Worm (Caenorhabditis elegans) whole organism, L3 larva: Measurements from ENCODE around the gene fbxb-108.
A peak's percentile ranks its signal among the peaks of the same experiment; 100 is the strongest.

Experiments
- R02D3.7 ChIP-seq: fragments of 150-350 bp; optimal IDR thresholded peaks from 2 replicates; lab custom pipeline; 2014; ENCODE audit warnings: missing biosample characterization, missing genetic modification characterization
- ZK546.5 ChIP-seq: sonication (generic microtip); optimal IDR thresholded peaks from 2 replicates; lab custom pipeline; 2017; ENCODE audit warnings: missing biosample characterization, missing genetic modification characterization
- aly-2 ChIP-seq: fragments of 150-350 bp; optimal IDR thresholded peaks from 2 replicates; lab custom pipeline; 2014; ENCODE audit warnings: missing biosample characterization, missing genetic modification characterization
- ama-1 ChIP-seq: fragments of 150-350 bp; optimal IDR thresholded peaks from 2 replicates; lab custom pipeline; 2018
- ceh-16 ChIP-seq: sonication (generic microtip); optimal IDR thresholded peaks from 2 replicates; lab custom pipeline; 2017; ENCODE audit warnings: missing biosample characterization, missing genetic modification characterization
- ceh-28 ChIP-seq: fragments of 150-350 bp; optimal IDR thresholded peaks from 2 replicates; lab custom pipeline; 2014; ENCODE audit warnings: missing biosample characterization, missing genetic modification reagents, missing genetic modification characterization
- ceh-82 ChIP-seq: fragments of 150-350 bp; optimal IDR thresholded peaks from 2 replicates; lab custom pipeline; 2014; ENCODE audit warnings: missing biosample characterization, missing genetic modification characterization
- ceh-9 ChIP-seq: sonication (generic microtip); optimal IDR thresholded peaks from 2 replicates; lab custom pipeline; 2018; ENCODE audit warnings: missing biosample characterization, missing genetic modification characterization
- daf-12 ChIP-seq: fragments of 150-350 bp; optimal IDR thresholded peaks from 2 replicates; lab custom pipeline; 2014; ENCODE audit warnings: missing biosample characterization, missing genetic modification reagents, missing genetic modification characterization
- egl-27 ChIP-seq: sonication (generic microtip); optimal IDR thresholded peaks from 4 replicates; lab custom pipeline; 2017; ENCODE audit warnings: missing biosample characterization, missing genetic modification reagents, missing genetic modification characterization
- egl-5 ChIP-seq: fragments of 150-350 bp; optimal IDR thresholded peaks from 2 replicates; lab custom pipeline; 2017; ENCODE audit warnings: missing biosample characterization, missing genetic modification reagents, missing genetic modification characterization, inconsistent platforms
- elt-1 ChIP-seq: fragments of 150-350 bp; optimal IDR thresholded peaks from 2 replicates; lab custom pipeline; 2014; ENCODE audit warnings: missing biosample characterization, missing genetic modification characterization
- elt-2 ChIP-seq: sonication (generic microtip); optimal IDR thresholded peaks from 2 replicates; lab custom pipeline; 2016; ENCODE audit warnings: missing genetic modification reagents, mild to moderate bottlenecking, missing genetic modification characterization, missing compliant biosample characterization
- elt-3 ChIP-seq, 3 experiments: fragments of 150-350 bp in 1 of 3; sonication (generic microtip) in 2 of 3; optimal IDR thresholded peaks; 2 replicates in 2 of 3; 4 replicates in 1 of 3; lab custom pipeline; 2014 to 2017; ENCODE audit warnings: missing biosample characterization in 3 of 3, missing genetic modification characterization in 3 of 3
- eor-1 ChIP-seq, 2 experiments: fragments of 150-350 bp; optimal IDR thresholded peaks; 2 replicates each; lab custom pipeline; 2014 to 2018; ENCODE audit warnings: missing biosample characterization in 2 of 2, missing genetic modification characterization in 2 of 2
- fkh-10 ChIP-seq: sonication (generic microtip); optimal IDR thresholded peaks from 2 replicates; lab custom pipeline; 2017; ENCODE audit warnings: missing biosample characterization, missing genetic modification reagents, missing genetic modification characterization
- fkh-2 ChIP-seq: fragments of 150-350 bp; optimal IDR thresholded peaks from 2 replicates; lab custom pipeline; 2014; ENCODE audit warnings: missing biosample characterization, missing genetic modification reagents, missing genetic modification characterization
- fos-1 ChIP-seq: fragments of 150-350 bp; optimal IDR thresholded peaks from 2 replicates; lab custom pipeline; 2014; ENCODE audit warnings: missing biosample characterization, missing genetic modification characterization
- hmg-11 ChIP-seq: sonication (generic microtip); optimal IDR thresholded peaks from 2 replicates; lab custom pipeline; 2016; ENCODE audit warnings: missing genetic modification characterization, missing compliant biosample characterization
- jun-1 ChIP-seq: fragments of 150-350 bp; optimal IDR thresholded peaks from 2 replicates; lab custom pipeline; 2014; ENCODE audit warnings: missing biosample characterization, missing genetic modification reagents, missing genetic modification characterization
- lin-15B ChIP-seq: fragments of 150-350 bp; optimal IDR thresholded peaks from 2 replicates; lab custom pipeline; 2014; ENCODE audit warnings: missing biosample characterization, missing genetic modification characterization
- lin-39 ChIP-seq: fragments of 150-350 bp; optimal IDR thresholded peaks from 2 replicates; lab custom pipeline; 2018; ENCODE audit warnings: missing biosample characterization, missing genetic modification reagents, missing genetic modification characterization
- lsy-12 ChIP-seq: sonication (generic microtip); optimal IDR thresholded peaks from 2 replicates; lab custom pipeline; 2016; ENCODE audit warnings: mild to moderate bottlenecking, missing genetic modification characterization, missing compliant biosample characterization
- mdl-1 ChIP-seq: fragments of 150-350 bp; optimal IDR thresholded peaks from 2 replicates; lab custom pipeline; 2014; ENCODE audit warnings: missing biosample characterization, missing genetic modification characterization
- mml-1 ChIP-seq: fragments of 150-350 bp; sonication (generic microtip); optimal IDR thresholded peaks from 3 replicates; lab custom pipeline; 2014; ENCODE audit warnings: missing biosample characterization, missing genetic modification characterization
- nfya-1 ChIP-seq: sonication (generic microtip); optimal IDR thresholded peaks from 2 replicates; lab custom pipeline; 2017; ENCODE audit warnings: missing genetic modification characterization, mild to moderate bottlenecking, missing compliant biosample characterization, antibody characterized with exemption, moderate library complexity; ENCODE audit not compliant: insufficient read depth
- nhr-11 ChIP-seq: fragments of 150-350 bp; optimal IDR thresholded peaks from 2 replicates; lab custom pipeline; 2014; ENCODE audit warnings: missing biosample characterization, missing genetic modification characterization
- nhr-12 ChIP-seq: fragments of 150-350 bp; optimal IDR thresholded peaks from 2 replicates; lab custom pipeline; 2014; ENCODE audit warnings: missing biosample characterization, missing genetic modification characterization
- nhr-23 ChIP-seq: fragments of 150-350 bp; optimal IDR thresholded peaks from 2 replicates; lab custom pipeline; 2014; ENCODE audit warnings: missing biosample characterization, missing genetic modification reagents, missing genetic modification characterization
- nhr-237 ChIP-seq: fragments of 150-350 bp; optimal IDR thresholded peaks from 2 replicates; lab custom pipeline; 2014; ENCODE audit warnings: missing biosample characterization, missing genetic modification characterization
- nhr-25 ChIP-seq: sonication (generic microtip); optimal IDR thresholded peaks from 2 replicates; lab custom pipeline; 2017; ENCODE audit warnings: missing biosample characterization, missing genetic modification characterization
- nhr-28 ChIP-seq: fragments of 150-350 bp; optimal IDR thresholded peaks from 2 replicates; lab custom pipeline; 2014; ENCODE audit warnings: missing biosample characterization, missing genetic modification characterization
- nhr-43 ChIP-seq: sonication (generic microtip); optimal IDR thresholded peaks from 2 replicates; lab custom pipeline; 2016; ENCODE audit warnings: mild to moderate bottlenecking, missing genetic modification characterization, missing compliant biosample characterization; ENCODE audit not compliant: poor library complexity, severe bottlenecking
- nhr-67 ChIP-seq: fragments of 150-350 bp; optimal IDR thresholded peaks from 2 replicates; lab custom pipeline; 2014; ENCODE audit warnings: missing biosample characterization, missing genetic modification characterization
- nhr-76 ChIP-seq: fragments of 150-350 bp; sonication (generic microtip); optimal IDR thresholded peaks from 5 replicates; lab custom pipeline; 2014; ENCODE audit warnings: missing biosample characterization, missing genetic modification characterization
- nhr-77 ChIP-seq: fragments of 150-350 bp; optimal IDR thresholded peaks from 2 replicates; lab custom pipeline; 2014; ENCODE audit warnings: missing biosample characterization, missing genetic modification characterization
- pha-4 ChIP-seq: fragments of 150-350 bp; optimal IDR thresholded peaks from 2 replicates; lab custom pipeline; 2014; ENCODE audit warnings: missing biosample characterization, missing genetic modification reagents, missing genetic modification characterization
- pqm-1 ChIP-seq: fragments of 150-350 bp; optimal IDR thresholded peaks from 2 replicates; lab custom pipeline; 2017; ENCODE audit warnings: missing biosample characterization, missing genetic modification characterization, inconsistent platforms
- sea-2 ChIP-seq: fragments of 150-350 bp; sonication (generic microtip); optimal IDR thresholded peaks from 4 replicates; lab custom pipeline; 2014; ENCODE audit warnings: missing biosample characterization, missing genetic modification reagents, missing genetic modification characterization
- skn-1 ChIP-seq: fragments of 150-350 bp; optimal IDR thresholded peaks from 2 replicates; lab custom pipeline; 2014; ENCODE audit warnings: missing biosample characterization, missing genetic modification characterization
- snpc-4 ChIP-seq: fragments of 150-350 bp; optimal IDR thresholded peaks from 2 replicates; lab custom pipeline; 2014; ENCODE audit warnings: missing biosample characterization, missing genetic modification characterization
- tbx-2 ChIP-seq: sonication (generic microtip); optimal IDR thresholded peaks from 2 replicates; lab custom pipeline; 2016; ENCODE audit warnings: mild to moderate bottlenecking, missing genetic modification characterization, missing compliant biosample characterization
- unc-39 ChIP-seq: sonication (generic microtip); optimal IDR thresholded peaks from 4 replicates; lab custom pipeline; 2017; ENCODE audit warnings: missing biosample characterization, missing genetic modification characterization
- unc-62 ChIP-seq: fragments of 150-350 bp; sonication (generic microtip); optimal IDR thresholded peaks from 4 replicates; lab custom pipeline; 2014; ENCODE audit warnings: missing biosample characterization, missing genetic modification reagents, missing genetic modification characterization
- zag-1 ChIP-seq: fragments of 150-350 bp; optimal IDR thresholded peaks from 2 replicates; lab custom pipeline; 2014; ENCODE audit warnings: missing biosample characterization, missing genetic modification characterization
- ztf-11 ChIP-seq: fragments of 150-350 bp; optimal IDR thresholded peaks from 2 replicates; lab custom pipeline; 2014; ENCODE audit warnings: missing biosample characterization, missing genetic modification characterization
- ztf-4 ChIP-seq: fragments of 150-350 bp; optimal IDR thresholded peaks from 2 replicates; lab custom pipeline; 2014; ENCODE audit warnings: missing biosample characterization, missing genetic modification characterization

The fbxb-108 gene

ce11 chrII:2747956-2748621 is 16.7 kb upstream of the fbxb-108 start:
- TF ChIP-seq fkh-2 (tag; lab: Kevin White, UChicago) (no peak), nhr-25 (no peak), nhr-28 (tag; lab: Kevin White, UChicago) (no peak), nhr-77 (tag; lab: Kevin White, UChicago) (no peak), jun-1 (no peak), lsy-12 (tag; lab: Kevin White, UChicago) (no peak), nhr-43 (tag; lab: Kevin White, UChicago) (no peak), unc-62 (peak; percentile 79), eor-1 (tag; optimal IDR thresholded peaks at IDR 0.05; lab: Kevin White, UChicago) (no peak), fkh-10 (GFP tag; lab: Kevin White, UChicago) (peak; percentile 31), ceh-9 (tag; lab: Kevin White, UChicago) (no peak), mml-1 (no peak), ztf-11 (tag; lab: Kevin White, UChicago) (no peak), nfya-1 (peak; percentile 81), nhr-67 (no peak), egl-5 (tag; lab: Kevin White, UChicago) (peak; percentile 15), fos-1 (no peak), pqm-1 (no peak), nhr-23 (tag; lab: Kevin White, UChicago) (no peak), zag-1 (tag; lab: Kevin White, UChicago) (peak; percentile 30), lin-39 (peak; percentile 71), ama-1 (no peak), nhr-12 (no peak), elt-3 (tag; optimal IDR thresholded peaks at IDR 0.05; lab: Kevin White, UChicago) (no peak), snpc-4 (tag; lab: Kevin White, UChicago) (peak; percentile 41), ceh-28 (no peak), ZK546.5 (tag; lab: Kevin White, UChicago) (no peak), ceh-16 (no peak), nhr-11 (tag; lab: Kevin White, UChicago) (no peak), lin-15B (tag; lab: Kevin White, UChicago) (peak; percentile 41), ztf-4 (tag; lab: Kevin White, UChicago) (no peak), daf-12 (tag; lab: Kevin White, UChicago) (no peak), nhr-76 (tag; lab: Kevin White, UChicago) (no peak), mdl-1 (tag; lab: Kevin White, UChicago) (no peak), ceh-82 (tag; lab: Kevin White, UChicago) (peak; percentile 26), unc-39 (tag; lab: Kevin White, UChicago) (no peak), sea-2 (GFP tag; lab: Kevin White, UChicago) (no peak), aly-2 (tag; lab: Kevin White, UChicago) (no peak), egl-27 (tag; lab: Kevin White, UChicago) (no peak), pha-4 (tag; lab: Kevin White, UChicago) (no peak), nhr-237 (no peak), hmg-11 (tag; lab: Kevin White, UChicago) (peak; percentile 76), tbx-2 (peak; percentile 46), R02D3.7 (tag; lab: Kevin White, UChicago) (peak; percentile 13), elt-1 (tag; lab: Kevin White, UChicago) (no peak), skn-1 (peak; percentile 10), elt-2 (no peak)
